Fruit fly (Drosophila melanogaster) whole organism, embryonic: Measurements from ENCODE around the gene CG11986.

ENCODE experiments used
- Aef1 ChIP-seq: fragments of 200-800 bp; sonication (Bioruptor generic); IDR thresholded peaks from 3 replicates; pipeline ENCODE4 v1.3.6; 2022; ENCODE audit warnings: missing biosample characterization, missing genetic modification characterization
- C15 ChIP-seq: fragments of 200-800 bp; sonication (Bioruptor generic); IDR thresholded peaks from 3 replicates; pipeline ENCODE4 v1.3.6; 2022; ENCODE audit warnings: missing biosample characterization, missing genetic modification characterization
- CG1024 ChIP-seq: fragments of 200-800 bp; sonication (Bioruptor generic); IDR thresholded peaks from 2 replicates; pipeline ENCODE4 v1.3.6; 2022; ENCODE audit warnings: missing biosample characterization, missing genetic modification characterization
- CG10274 ChIP-seq: fragments of 200-800 bp; sonication (Bioruptor generic); optimal IDR thresholded peaks from 3 replicates; lab custom pipeline; 2017; ENCODE audit warnings: missing biosample characterization, mild to moderate bottlenecking, missing genetic modification characterization
- CG12744 ChIP-seq: fragments of 200-800 bp; sonication (Bioruptor generic); optimal IDR thresholded peaks from 2 replicates; lab custom pipeline; 2016; ENCODE audit warnings: missing biosample characterization, missing genetic modification characterization
- CG14710 ChIP-seq: fragments of 200-800 bp; sonication (Bioruptor generic); optimal IDR thresholded peaks from 3 replicates; lab custom pipeline; 2019; ENCODE audit warnings: missing biosample characterization, mild to moderate bottlenecking, missing genetic modification characterization, moderate library complexity
- CG14860 ChIP-seq: fragments of 200-800 bp; sonication (Bioruptor generic); IDR thresholded peaks from 3 replicates; pipeline ENCODE4 v1.3.6; 2022; ENCODE audit warnings: missing biosample characterization, missing genetic modification characterization; ENCODE audit not compliant: partially characterized antibody
- CG15269 ChIP-seq: fragments of 200-800 bp; sonication (Bioruptor generic); optimal IDR thresholded peaks from 2 replicates; lab custom pipeline; 2018; ENCODE audit warnings: missing biosample characterization, mild to moderate bottlenecking, missing genetic modification characterization, moderate library complexity
- CG15696 ChIP-seq: fragments of 200-800 bp; sonication (Bioruptor generic); optimal IDR thresholded peaks from 2 replicates; lab custom pipeline; 2019; ENCODE audit warnings: missing biosample characterization, mild to moderate bottlenecking, missing genetic modification characterization, moderate library complexity
- CG17328 ChIP-seq: fragments of 200-800 bp; sonication (Bioruptor generic); IDR thresholded peaks from 2 replicates; pipeline ENCODE4 v1.3.6; 2022; ENCODE audit warnings: missing biosample characterization, missing genetic modification characterization
- CG17612 ChIP-seq: fragments of 200-800 bp; sonication (Bioruptor generic); IDR thresholded peaks from 2 replicates; pipeline ENCODE4 v1.3.6; 2022; ENCODE audit warnings: missing biosample characterization, missing genetic modification characterization
- CG17802 ChIP-seq: fragments of 200-800 bp; sonication (Bioruptor generic); optimal IDR thresholded peaks from 2 replicates; lab custom pipeline; 2018; ENCODE audit warnings: missing biosample characterization, mild to moderate bottlenecking, missing genetic modification characterization, moderate library complexity
- CG17829 ChIP-seq: fragments of 200-800 bp; optimal IDR thresholded peaks from 2 replicates; lab custom pipeline; 2019; ENCODE audit warnings: missing biosample characterization, mild to moderate bottlenecking, missing genetic modification characterization, moderate library complexity
- CG1792 ChIP-seq: fragments of 200-800 bp; sonication (Bioruptor generic); optimal IDR thresholded peaks from 2 replicates; lab custom pipeline; 2016; ENCODE audit warnings: missing biosample characterization, missing genetic modification characterization
- CG18011 ChIP-seq: fragments of 200-800 bp; sonication (Bioruptor generic); optimal IDR thresholded peaks from 2 replicates; lab custom pipeline; 2017; ENCODE audit warnings: missing biosample characterization, missing genetic modification characterization, mild to moderate bottlenecking, moderate library complexity, missing genotype
- CG2199 ChIP-seq: fragments of 200-800 bp; sonication (Bioruptor generic); IDR thresholded peaks from 3 replicates; pipeline ENCODE4 v1.3.6; 2022; ENCODE audit warnings: missing biosample characterization, missing genetic modification characterization
- CG3281 ChIP-seq: fragments of 200-800 bp; sonication (Bioruptor generic); optimal IDR thresholded peaks from 3 replicates; lab custom pipeline; 2017; ENCODE audit warnings: missing biosample characterization, mild to moderate bottlenecking, missing genetic modification characterization
- CG33557 ChIP-seq: fragments of 200-800 bp; sonication (Bioruptor generic); optimal IDR thresholded peaks from 2 replicates; lab custom pipeline; 2019; ENCODE audit warnings: missing biosample characterization, mild to moderate bottlenecking, missing genetic modification characterization, moderate library complexity
- CG4730 ChIP-seq: fragments of 200-800 bp; sonication (Bioruptor generic); IDR thresholded peaks from 2 replicates; pipeline ENCODE4 v1.3.6; 2022; ENCODE audit warnings: missing biosample characterization, missing genetic modification characterization
- CG4820 ChIP-seq: fragments of 200-800 bp; sonication (Bioruptor generic); optimal IDR thresholded peaks from 3 replicates; lab custom pipeline; 2016; ENCODE audit warnings: missing biosample characterization, missing genetic modification characterization
- CG5245 ChIP-seq: fragments of 200-800 bp; sonication (Bioruptor generic); optimal IDR thresholded peaks from 3 replicates; lab custom pipeline; 2016; ENCODE audit warnings: missing biosample characterization, missing genetic modification characterization
- CG7987 ChIP-seq: fragments of 200-800 bp; sonication (Bioruptor generic); optimal IDR thresholded peaks from 2 replicates; lab custom pipeline; 2018; ENCODE audit warnings: missing biosample characterization, mild to moderate bottlenecking, missing genetic modification characterization, moderate library complexity
- CkIIα-i1 ChIP-seq: fragments of 200-800 bp; sonication (Bioruptor generic); IDR thresholded peaks from 2 replicates; pipeline ENCODE4 v1.3.6; 2022; ENCODE audit warnings: missing biosample characterization, missing genetic modification characterization
- CoRest ChIP-seq: fragments of 200-800 bp; sonication (Bioruptor generic); optimal IDR thresholded peaks from 3 replicates; lab custom pipeline; 2018; ENCODE audit warnings: missing biosample characterization, mild to moderate bottlenecking, missing genetic modification characterization, moderate library complexity
- D19A ChIP-seq: fragments of 200-800 bp; optimal IDR thresholded peaks from 3 replicates; lab custom pipeline; 2019; ENCODE audit warnings: missing biosample characterization, mild to moderate bottlenecking, missing genetic modification characterization, moderate library complexity
- Dll ChIP-seq: fragments of 200-800 bp; sonication (Bioruptor generic); IDR thresholded peaks from 4 replicates; pipeline ENCODE4 v1.3.6; 2022; ENCODE audit warnings: missing biosample characterization, missing genetic modification characterization; ENCODE audit not compliant: partially characterized antibody
- E2f2 ChIP-seq: fragments of 200-800 bp; sonication (Bioruptor generic); IDR thresholded peaks from 2 replicates; pipeline ENCODE4 v1.3.6; 2022; ENCODE audit warnings: missing biosample characterization, missing genetic modification characterization
- H2.0 ChIP-seq: fragments of 200-800 bp; sonication (Bioruptor generic); IDR thresholded peaks from 2 replicates; pipeline ENCODE4 v1.3.6; 2022; ENCODE audit warnings: missing biosample characterization, missing genetic modification characterization
- Hand ChIP-seq: fragments of 200-800 bp; sonication (Bioruptor generic); optimal IDR thresholded peaks from 2 replicates; lab custom pipeline; 2017; ENCODE audit warnings: mild to moderate bottlenecking, missing biosample characterization, missing genetic modification reagents, missing genetic modification characterization
- NfI ChIP-seq: fragments of 200-800 bp; sonication (Bioruptor generic); optimal IDR thresholded peaks from 3 replicates; lab custom pipeline; 2018; ENCODE audit warnings: missing biosample characterization, mild to moderate bottlenecking, missing genetic modification characterization, moderate library complexity
- Opbp ChIP-seq: fragments of 200-800 bp; sonication (Bioruptor generic); IDR thresholded peaks from 3 replicates; pipeline ENCODE4 v1.3.6; 2022; ENCODE audit warnings: missing biosample characterization, missing genetic modification characterization; ENCODE audit not compliant: partially characterized antibody
- Ravus ChIP-seq: fragments of 200-800 bp; sonication (Bioruptor generic); IDR thresholded peaks from 2 replicates; pipeline ENCODE4 v1.3.6; 2022; ENCODE audit warnings: missing biosample characterization, missing genetic modification characterization
- Scr ChIP-seq: fragments of 200-800 bp; sonication (Bioruptor generic); IDR thresholded peaks from 2 replicates; pipeline ENCODE4 v1.3.6; 2022; ENCODE audit warnings: missing biosample characterization, missing genetic modification characterization; ENCODE audit not compliant: partially characterized antibody
- Stat92E ChIP-seq, 3 experiments: fragments of >200 bp in 2 of 3; fragments of 200-800 bp in 1 of 3; sonication (Bioruptor generic) in 1 of 3; optimal IDR thresholded peaks; 2 replicates each; lab custom pipeline; 2017 to 2019; ENCODE audit warnings: missing biosample characterization in 3 of 3, missing genetic modification characterization in 3 of 3, mild to moderate bottlenecking in 1 of 3, moderate library complexity in 1 of 3
- amos ChIP-seq: fragments of 200-800 bp; sonication (Bioruptor generic); IDR thresholded peaks from 2 replicates; pipeline ENCODE4 v1.3.6; 2022; ENCODE audit warnings: missing biosample characterization, missing genetic modification characterization; ENCODE audit not compliant: partially characterized antibody
- br ChIP-seq: fragments of >200 bp; optimal IDR thresholded peaks from 2 replicates; lab custom pipeline; 2017
- bsh ChIP-seq, 2 experiments: fragments of 200-800 bp; sonication (Bioruptor generic); optimal IDR thresholded peaks; 2 replicates each; lab custom pipeline; 2017 to 2018; ENCODE audit warnings: mild to moderate bottlenecking in 2 of 2, missing biosample characterization in 2 of 2, missing genetic modification characterization in 2 of 2, moderate library complexity in 1 of 2
- chn ChIP-seq: fragments of 200-800 bp; sonication (Bioruptor generic); optimal IDR thresholded peaks from 2 replicates; lab custom pipeline; 2016; ENCODE audit warnings: missing biosample characterization, missing genetic modification characterization
- danr ChIP-seq: fragments of 200-800 bp; sonication (Bioruptor generic); IDR thresholded peaks from 2 replicates; pipeline ENCODE4 v1.3.6; 2022; ENCODE audit warnings: missing biosample characterization, missing genetic modification characterization
- fu2 ChIP-seq: fragments of 200-800 bp; sonication (Bioruptor generic); optimal IDR thresholded peaks from 2 replicates; lab custom pipeline; 2016; ENCODE audit warnings: missing biosample characterization, missing genetic modification characterization
- klu ChIP-seq: fragments of 200-800 bp; sonication (Bioruptor generic); IDR thresholded peaks from 2 replicates; pipeline ENCODE4 v1.3.6; 2022; ENCODE audit warnings: missing biosample characterization, missing genetic modification characterization
- nau ChIP-seq: fragments of 200-800 bp; sonication (Bioruptor generic); optimal IDR thresholded peaks from 3 replicates; lab custom pipeline; 2017; ENCODE audit warnings: missing biosample characterization, mild to moderate bottlenecking, missing genetic modification characterization, missing genetic modification reagents
- nom ChIP-seq: fragments of 200-800 bp; sonication (Bioruptor generic); optimal IDR thresholded peaks from 2 replicates; lab custom pipeline; 2017; ENCODE audit warnings: missing biosample characterization, missing genetic modification characterization, mild to moderate bottlenecking, moderate library complexity, missing genetic modification reagents
- pnt ChIP-seq: fragments of 200-800 bp; sonication (Bioruptor generic); optimal IDR thresholded peaks from 3 replicates; lab custom pipeline; 2016; ENCODE audit warnings: missing biosample characterization, missing genetic modification characterization
- pum ChIP-seq: fragments of 200-800 bp; sonication (Bioruptor generic); optimal IDR thresholded peaks from 2 replicates; lab custom pipeline; 2016; ENCODE audit warnings: missing biosample characterization, missing genetic modification characterization
- sim ChIP-seq: fragments of 200-800 bp; sonication (Bioruptor generic); IDR thresholded peaks from 2 replicates; pipeline ENCODE4 v1.3.6; 2022; ENCODE audit warnings: missing biosample characterization, missing genetic modification characterization
- sr ChIP-seq: fragments of 200-800 bp; sonication (Bioruptor generic); IDR thresholded peaks from 3 replicates; pipeline ENCODE4 v1.3.6; 2022; ENCODE audit warnings: missing biosample characterization, missing genetic modification characterization
- tll ChIP-seq, 2 experiments: fragments of 200-800 bp in 1 of 2; fragments of >200 bp in 1 of 2; sonication (Bioruptor generic) in 1 of 2; optimal IDR thresholded peaks; 2 replicates each; lab custom pipeline; 2017 to 2019; ENCODE audit warnings: missing biosample characterization in 2 of 2, missing genetic modification characterization in 2 of 2, mild to moderate bottlenecking in 1 of 2, moderate library complexity in 1 of 2
- trem ChIP-seq: fragments of 200-800 bp; optimal IDR thresholded peaks from 3 replicates; lab custom pipeline; 2019; ENCODE audit warnings: missing biosample characterization, mild to moderate bottlenecking, missing genetic modification characterization, moderate library complexity
- ttk ChIP-seq: fragments of 200-800 bp; sonication (Bioruptor generic); IDR thresholded peaks from 2 replicates; pipeline ENCODE4 v2.1.2; 2022; ENCODE audit warnings: missing biosample characterization, missing genetic modification characterization

Gene CG11986

dm6 chr3R:9038652-9039051, 23.4 kb downstream of the CG11986 start, which contains the start of gene hyx (continued):
- TF ChIP-seq klu (GFP tag; lab: Robert Waterston, UW) (peak; percentile 44), nau (GFP tag; lab: Kevin White, UChicago) (no peak), H2.0 (no peak), CkIIα-i1 (GFP tag; lab: Robert Waterston, UW) (no peak), pum (GFP tag; lab: Kevin White, UChicago) (peak; percentile 10), CG12744 (GFP tag; lab: Kevin White, UChicago) (no peak), CG18011 (peak; percentile 31), C15 (no peak), bsh (GFP tag; optimal IDR thresholded peaks at IDR 0.05; lab: Kevin White, UChicago) (peak in 1 of 2 experiments; percentile 34), NfI (GFP tag; lab: Kevin White, UChicago) (peak; percentile 40), CG17612 (GFP tag; lab: Robert Waterston, UW) (no peak), CG14710 (tag; lab: Kevin White, UChicago) (peak; percentile 32), nom (GFP tag; lab: Kevin White, UChicago) (no peak), chn (GFP tag; lab: Kevin White, UChicago) (peak; percentile 70), CG15696 (tag; lab: Kevin White, UChicago) (peak; percentile 3), tll (GFP tag; optimal IDR thresholded peaks at IDR 0.05; lab: Kevin White, UChicago) (no peak), danr (no peak), CG4820 (peak; percentile 10), CG15269 (tag; lab: Kevin White, UChicago) (peak; percentile 42), amos (GFP tag; lab: Robert Waterston, UW) (peak; percentile 78), pnt (GFP tag; lab: Kevin White, UChicago) (no peak), CG17328 (GFP tag; lab: Robert Waterston, UW) (0 out of 2 replicates have a peak, but pooled peaks have one; percentile 7), Stat92E (GFP tag; optimal IDR thresholded peaks at IDR 0.05; lab: Kevin White, UChicago) (no peak), trem (tag; lab: Kevin White, UChicago) (peak; percentile 3), CG17802 (tag; lab: Kevin White, UChicago) (no peak), CG10274 (GFP tag; lab: Kevin White, UChicago) (no peak), br (lab: Kevin White, UChicago) (no peak), CG17829 (tag; lab: Kevin White, UChicago) (peak; percentile 38), CG14860 (GFP tag; lab: Robert Waterston, UW) (peak; percentile 58), CoRest (tag; lab: Kevin White, UChicago) (peak; percentile 43), CG33557 (GFP tag; lab: Kevin White, UChicago) (peak; percentile 38), CG4730 (GFP tag; lab: Robert Waterston, UW) (no peak), ttk (peak; percentile 29; the same call in 1 of the 2 replicates), CG2199 (GFP tag; lab: Robert Waterston, UW) (0 out of 3 replicates have a peak, but pooled peaks have one; percentile 24), Aef1 (GFP tag; lab: Robert Waterston, UW) (no peak), CG7987 (GFP tag; lab: Kevin White, UChicago) (peak; percentile 11), Opbp (GFP tag; lab: Robert Waterston, UW) (peak; percentile 80; the same call in 2 of the 3 replicates), Dll (peak; percentile 93), sr (GFP tag; lab: Robert Waterston, UW) (peak; percentile 79; the same call in 2 of the 3 replicates), Ravus (no peak), Scr (GFP tag; lab: Robert Waterston, UW) (peak; percentile 87), D19A (peak; percentile 4), E2f2 (GFP tag; lab: Robert Waterston, UW) (no peak), CG1024 (no peak), sim (GFP tag; lab: Robert Waterston, UW) (no peak), Hand (GFP tag; lab: Kevin White, UChicago) (no peak), fu2 (GFP tag; lab: Kevin White, UChicago) (no peak), CG1792 (GFP tag; lab: Kevin White, UChicago) (no peak), CG3281 (peak; percentile 26), CG5245 (GFP tag; lab: Kevin White, UChicago) (no peak)
